Worm (Caenorhabditis elegans) whole organism, midembryonic: ENCODE results near the gene atf-6.

Source experiments
- med-1 ChIP-seq: sonication (generic microtip); optimal IDR thresholded peaks from 2 replicates; lab custom pipeline; 2017; ENCODE audit warnings: missing genetic modification characterization, mild to moderate bottlenecking, missing compliant biosample characterization, antibody characterized with exemption, missing genetic modification reagents; ENCODE audit not compliant: insufficient read depth
- ref-1 ChIP-seq: fragments of 200-800 bp; sonication (Bioruptor generic); conservative IDR thresholded peaks from 2 replicates; pipeline ENCODE4 v1.3.6; 2022; ENCODE audit warnings: missing genetic modification reagents, missing genetic modification characterization, missing compliant biosample characterization
- ztf-29 ChIP-seq: fragments of 200-800 bp; sonication (Bioruptor generic); IDR thresholded peaks from 2 replicates; pipeline ENCODE4 v1.3.6; 2022; ENCODE audit warnings: missing genetic modification reagents, missing genetic modification characterization, missing compliant biosample characterization

DNA sequence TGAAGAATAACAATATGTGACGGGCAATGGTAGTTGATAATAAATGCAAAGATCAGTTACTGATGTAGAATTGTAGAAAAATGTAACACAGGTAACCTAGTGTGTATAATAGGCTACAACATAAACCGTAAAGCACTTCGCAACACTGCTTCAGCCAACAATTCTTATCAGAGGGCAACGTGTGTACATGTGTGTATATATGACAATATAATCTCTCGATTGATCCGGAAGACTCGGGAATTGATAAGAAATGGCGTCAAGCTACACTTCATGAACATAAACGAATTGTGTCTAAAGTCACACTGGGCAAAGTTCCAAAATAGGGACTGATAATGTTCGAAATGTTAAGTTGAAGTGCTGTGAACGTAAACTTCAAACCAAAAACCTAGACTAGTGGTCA lies 37.7 kb downstream of the atf-6 start:
- no peak for TF ChIP-seq ztf-29 (GFP tag; lab: Robert Waterston, UW)
- no peak for TF ChIP-seq ref-1
- no peak for TF ChIP-seq med-1
